Fruit fly (Drosophila melanogaster) whole organism, embryonic: Measurements from ENCODE around the gene CG31176.

Experiments
- CG3407 ChIP-seq: fragments of 200-800 bp; sonication (Bioruptor generic); optimal IDR thresholded peaks from 2 replicates; lab custom pipeline; 2018; ENCODE audit warnings: missing biosample characterization, mild to moderate bottlenecking, missing genetic modification characterization
- CG7839 ChIP-seq: fragments of 200-800 bp; sonication (Bioruptor generic); optimal IDR thresholded peaks from 3 replicates; lab custom pipeline; 2018; ENCODE audit warnings: missing biosample characterization, mild to moderate bottlenecking, missing genetic modification characterization, moderate library complexity
- salm ChIP-seq: fragments of 200-800 bp; sonication (Bioruptor generic); optimal IDR thresholded peaks from 2 replicates; lab custom pipeline; 2018; ENCODE audit warnings: missing biosample characterization, mild to moderate bottlenecking, missing genetic modification characterization
- stwl ChIP-seq: fragments of 200-800 bp; sonication (Bioruptor generic); optimal IDR thresholded peaks from 3 replicates; lab custom pipeline; 2018; ENCODE audit warnings: missing biosample characterization, mild to moderate bottlenecking, missing genetic modification characterization, moderate library complexity

DNA sequence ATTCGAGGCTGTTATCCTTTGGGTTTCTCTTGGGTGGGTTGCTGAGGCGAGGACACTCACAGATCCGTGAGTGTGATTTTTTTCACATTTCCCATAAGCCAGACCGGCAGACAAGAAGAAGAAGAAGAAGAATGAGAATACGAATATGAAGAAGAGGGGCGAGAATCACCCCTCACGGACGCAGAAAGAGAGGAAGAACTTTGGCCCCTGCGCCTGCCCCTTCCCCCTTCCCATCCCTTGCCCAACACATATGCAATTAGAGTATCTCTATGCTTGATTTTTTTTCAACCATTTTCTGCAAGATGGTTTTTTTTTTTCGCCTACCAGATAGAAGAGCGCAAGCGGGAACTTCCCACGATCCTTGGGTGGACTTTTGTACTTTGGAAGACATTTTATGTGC, 84.8 kb downstream of the CG31176 start:
- TF ChIP-seq CG3407 (GFP tag; lab: Kevin White, UChicago): no peak
- TF ChIP-seq stwl (tag; lab: Kevin White, UChicago): no peak
- TF ChIP-seq salm (tag; lab: Kevin White, UChicago): no peak
- TF ChIP-seq CG7839 (tag; lab: Kevin White, UChicago): no peak
